Worm (Caenorhabditis elegans): ENCODE measurements around the gene K12H6.7.

ce11 chrII:2834105-2834504, 2.6 kb downstream of the K12H6.7 start:
- TF ChIP-seq hmbx-1 (tag; optimal IDR thresholded peaks at IDR 0.05) (no peak), ama-1 (optimal IDR thresholded peaks at IDR 0.05) (no peak), F13C5.2 (tag; optimal IDR thresholded peaks at IDR 0.05) (no peak), sea-1 (GFP tag; conservative IDR thresholded peaks at IDR 0.05) (no peak), pes-1 (GFP tag; IDR thresholded peaks at IDR 0.05) (no peak), tbx-11 (GFP tag; IDR thresholded peaks at IDR 0.05) (no peak), ceh-36 (tag; optimal IDR thresholded peaks at IDR 0.05) (no peak)
